Fruit fly (Drosophila melanogaster) S2 (cell line): ENCODE data around the gene CG13108.

Source experiments
- CG8478 ChIP-seq: fragments of >200 bp; optimal IDR thresholded peaks from 2 replicates; lab custom pipeline; 2018
- CTCF ChIP-seq, 2 experiments: fragments of >200 bp; optimal IDR thresholded peaks; 2 replicates each; lab custom pipeline; 2018

The CG13108 gene

DNA sequence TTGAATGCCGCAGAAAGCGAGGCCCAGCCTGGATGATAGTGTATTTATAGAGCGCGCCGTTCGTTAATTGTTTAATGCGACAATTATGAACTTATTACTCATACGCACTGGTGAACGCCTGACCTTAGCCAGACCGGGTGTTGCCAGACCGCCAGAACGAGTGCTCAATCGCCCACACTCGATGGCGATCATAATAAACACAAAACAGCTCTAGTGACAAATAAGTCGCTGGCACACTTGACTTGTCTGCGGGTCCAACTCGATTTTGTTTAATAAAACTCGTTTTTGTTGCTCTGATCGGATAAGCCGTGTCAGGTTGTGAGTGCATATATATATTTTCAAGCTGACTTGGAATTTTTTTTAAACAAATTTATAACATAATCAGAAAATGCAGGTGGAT lies 15.9 kb upstream of the CG13108 start:
- TF ChIP-seq CG8478 (lab: Kevin White, UChicago) (no peak), CTCF (optimal IDR thresholded peaks at IDR 0.05; lab: Kevin White, UChicago) (no peak)

DNA sequence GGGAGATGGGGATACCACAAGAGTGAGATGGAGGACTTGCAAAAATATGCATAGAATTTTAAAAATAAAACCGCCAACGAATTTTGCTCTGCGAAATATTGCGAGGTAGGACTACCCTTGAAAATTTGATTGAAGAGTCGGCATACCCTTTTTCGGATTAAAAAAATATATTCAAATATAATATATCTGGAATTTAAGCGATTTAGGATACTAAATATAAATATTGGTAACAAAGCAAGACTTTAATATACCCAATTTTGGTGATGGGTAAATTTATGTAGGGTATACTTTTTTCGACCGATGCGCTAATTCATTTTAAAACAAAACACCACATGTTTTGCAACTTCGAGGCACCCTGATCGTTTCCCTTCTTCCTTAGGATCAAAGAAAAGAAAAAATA lies 14.6 kb upstream of the CG13108 start:
- no peak for TF ChIP-seq CTCF (optimal IDR thresholded peaks at IDR 0.05; lab: Kevin White, UChicago)
- no peak for TF ChIP-seq CG8478 (lab: Kevin White, UChicago)

DNA sequence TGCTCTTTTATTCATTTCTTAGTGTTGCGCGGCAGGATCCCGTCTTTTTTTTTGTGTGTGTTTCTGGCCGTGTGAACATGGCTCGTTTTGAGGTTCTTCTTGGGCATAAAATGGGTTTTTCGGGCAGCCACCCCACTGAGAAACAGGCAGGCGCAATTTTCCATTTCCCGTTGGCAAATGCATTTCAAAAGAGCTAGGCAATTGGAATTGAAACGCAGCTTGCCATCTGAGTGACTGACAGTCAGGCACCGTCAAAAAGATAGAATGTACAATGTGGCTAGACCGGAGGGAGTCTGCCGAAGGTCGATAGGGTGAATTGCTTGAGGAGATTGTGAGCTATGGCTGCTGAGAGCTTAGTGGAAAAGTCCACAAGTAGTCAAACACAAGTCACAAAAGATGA lies 13.9 kb upstream of the CG13108 start:
- TF ChIP-seq CTCF (optimal IDR thresholded peaks at IDR 0.05; lab: Kevin White, UChicago) = no peak
- TF ChIP-seq CG8478 (lab: Kevin White, UChicago) = no peak

DNA sequence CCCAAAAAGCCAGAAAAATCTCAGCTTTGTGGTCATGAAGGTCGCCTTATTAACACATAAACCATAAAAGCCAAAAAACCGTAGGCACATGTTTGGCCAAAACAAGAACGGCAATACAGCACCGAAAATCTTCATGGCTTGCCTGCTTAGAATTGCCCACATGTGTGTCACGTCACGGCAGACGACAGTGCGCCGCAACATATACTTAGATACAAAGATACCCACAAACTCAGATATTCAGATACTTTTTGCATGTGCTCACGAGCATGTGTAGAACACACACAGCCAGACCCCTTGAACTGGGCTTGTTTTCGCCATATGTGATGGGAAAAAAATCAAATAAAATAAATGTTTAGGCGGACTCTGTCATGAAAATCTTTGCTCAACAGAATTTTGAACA lies 13.2 kb upstream of the CG13108 start:
- no peak for TF ChIP-seq CG8478 (lab: Kevin White, UChicago)
- TF ChIP-seq CTCF (optimal IDR thresholded peaks at IDR 0.05; lab: Kevin White, UChicago) = no peak

DNA sequence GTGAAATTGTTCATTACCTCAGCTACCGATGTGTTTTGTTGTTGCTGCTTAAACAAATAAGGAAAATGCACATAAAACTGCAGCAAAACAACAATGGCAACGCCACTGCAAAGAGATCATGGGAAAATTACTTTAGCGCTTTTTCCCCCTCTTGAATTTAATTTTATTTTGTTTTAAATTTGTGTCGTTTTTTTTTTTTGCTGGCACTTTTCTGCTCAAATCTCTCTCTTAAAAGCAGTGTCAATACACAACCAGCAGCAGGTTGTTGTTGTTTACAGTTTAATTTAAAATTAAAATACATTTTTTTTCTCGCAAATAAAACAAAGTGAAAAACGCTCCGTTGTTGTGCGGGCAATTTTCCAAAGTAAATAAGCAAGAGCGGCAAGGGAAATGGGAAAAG lies 6.3 kb upstream of the CG13108 start:
- no peak for TF ChIP-seq CTCF (optimal IDR thresholded peaks at IDR 0.05; lab: Kevin White, UChicago)
- no peak for TF ChIP-seq CG8478 (lab: Kevin White, UChicago)

DNA sequence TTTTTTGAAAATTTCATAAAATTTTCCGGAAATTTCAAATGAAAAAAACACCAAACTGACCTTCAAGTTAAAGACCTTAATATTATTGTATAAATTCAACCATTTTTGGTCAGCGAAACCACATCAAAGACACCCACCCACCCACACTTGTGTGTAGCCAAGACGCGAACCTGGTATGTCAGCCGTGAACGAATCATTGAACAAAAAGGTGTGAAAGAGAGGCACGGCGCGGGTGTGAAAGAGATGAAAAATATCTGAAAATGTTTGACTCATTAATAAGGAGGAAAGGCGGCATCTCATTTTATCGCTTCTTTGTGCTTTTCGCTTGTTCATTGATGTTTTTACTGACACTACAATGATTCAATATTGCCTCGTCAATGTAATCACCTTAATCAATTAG lies 5.7 kb upstream of the CG13108 start:
- TF ChIP-seq CG8478 (lab: Kevin White, UChicago) = no peak
- peak; percentile 49 to 60 for TF ChIP-seq CTCF (optimal IDR thresholded peaks at IDR 0.05; lab: Kevin White, UChicago)

DNA sequence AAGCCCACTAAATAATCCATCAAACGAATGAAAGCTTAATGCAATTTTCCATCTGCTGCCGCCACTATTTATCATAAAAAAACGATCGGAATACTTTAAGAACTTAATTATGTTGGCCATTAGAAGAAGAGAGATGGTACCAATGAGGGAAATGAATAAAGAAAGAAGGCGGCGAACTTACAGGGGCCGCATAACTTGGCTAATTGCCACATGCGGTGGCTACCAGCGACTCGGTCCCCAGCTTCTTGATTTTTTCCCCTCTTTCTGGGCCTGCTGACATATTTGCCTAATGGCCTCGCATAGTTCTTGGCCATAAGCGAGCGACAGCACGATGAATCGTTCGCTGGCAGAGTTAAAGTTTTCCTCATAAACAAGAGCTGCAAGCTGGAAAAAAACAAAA lies 3.9 kb upstream of the CG13108 start:
- TF ChIP-seq CG8478 (lab: Kevin White, UChicago) (no peak), CTCF (optimal IDR thresholded peaks at IDR 0.05; lab: Kevin White, UChicago) (no peak)

DNA sequence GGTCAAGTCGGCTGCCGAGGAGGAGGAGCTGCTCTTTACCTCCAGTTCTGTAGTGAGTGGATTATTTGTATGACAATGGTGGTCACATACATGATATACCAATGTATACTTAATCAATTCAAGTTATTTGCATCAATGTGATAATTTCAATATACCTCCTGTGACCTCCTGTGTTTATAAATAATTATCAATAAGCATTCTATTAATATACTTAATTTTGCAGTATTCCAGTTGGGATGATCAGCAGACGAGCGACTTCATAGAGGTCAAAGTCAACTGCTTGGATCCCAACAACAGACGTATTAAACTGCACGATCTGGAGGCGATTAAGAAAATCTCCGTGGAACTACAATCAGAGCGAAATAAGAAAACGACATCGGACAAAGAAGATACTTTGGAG lies 762 bp downstream of the CG13108 start:
- no peak for TF ChIP-seq CG8478 (lab: Kevin White, UChicago)
- no peak for TF ChIP-seq CTCF (optimal IDR thresholded peaks at IDR 0.05; lab: Kevin White, UChicago)

DNA sequence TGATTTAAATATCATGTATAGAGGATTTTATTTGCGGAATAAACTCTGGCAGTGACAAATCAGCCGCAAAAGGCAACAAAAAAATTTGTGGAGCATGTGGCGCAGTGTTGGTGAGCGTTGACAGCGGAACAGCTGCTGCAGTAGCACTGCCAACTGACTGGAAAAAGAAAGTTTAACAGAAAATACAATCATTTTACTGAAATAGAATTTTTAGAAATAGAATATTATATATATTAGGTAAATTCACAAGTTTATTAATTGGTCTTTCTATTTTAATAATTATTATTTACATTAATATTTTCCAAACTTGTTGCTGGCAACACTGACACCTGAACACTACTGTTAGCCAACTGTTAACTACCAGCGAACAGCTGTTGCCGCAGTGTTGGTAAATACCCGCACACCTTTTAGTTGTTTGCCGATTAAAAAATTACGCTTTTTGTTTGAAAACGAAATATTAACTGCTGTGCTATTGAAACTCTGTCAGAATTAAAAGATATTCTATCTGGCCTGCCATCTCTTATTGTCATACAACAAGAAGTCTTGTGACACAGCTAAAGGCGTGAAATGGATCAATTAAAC lies 2.5 kb downstream of the CG13108 start, which contains the start of the genes CG9586 and tai:
Gene CG9586, minus strand, starts transcription at position 116 of the 582 bp plus-strand sequence.
Gene tai, plus strand, starts transcription at position 380 of the 582 bp plus-strand sequence.
- TF ChIP-seq CG8478 (lab: Kevin White, UChicago) = no peak
- no peak for TF ChIP-seq CTCF (optimal IDR thresholded peaks at IDR 0.05; lab: Kevin White, UChicago)

DNA sequence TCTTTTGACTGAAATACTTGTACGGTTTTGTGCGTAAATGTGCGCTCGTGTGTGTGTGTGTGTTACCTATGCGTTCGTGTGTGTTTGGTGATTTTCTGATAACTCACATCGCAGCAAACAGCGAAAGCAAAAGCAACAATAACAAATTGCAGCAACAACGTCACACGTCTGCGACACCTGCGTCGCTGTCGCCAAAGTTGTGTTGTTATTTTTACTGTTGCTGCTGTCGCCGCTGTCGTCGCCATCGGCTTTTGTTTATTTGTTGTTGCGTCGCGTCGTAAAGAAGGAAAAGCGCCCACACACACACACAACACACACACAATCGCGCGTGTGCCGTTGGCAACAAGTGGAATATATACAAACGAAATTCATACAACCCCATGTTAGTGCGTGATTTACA lies 3.0 kb downstream of the CG13108 start:
- TF ChIP-seq CG8478 (lab: Kevin White, UChicago) (no peak), CTCF (optimal IDR thresholded peaks at IDR 0.05; lab: Kevin White, UChicago) (no peak)

DNA sequence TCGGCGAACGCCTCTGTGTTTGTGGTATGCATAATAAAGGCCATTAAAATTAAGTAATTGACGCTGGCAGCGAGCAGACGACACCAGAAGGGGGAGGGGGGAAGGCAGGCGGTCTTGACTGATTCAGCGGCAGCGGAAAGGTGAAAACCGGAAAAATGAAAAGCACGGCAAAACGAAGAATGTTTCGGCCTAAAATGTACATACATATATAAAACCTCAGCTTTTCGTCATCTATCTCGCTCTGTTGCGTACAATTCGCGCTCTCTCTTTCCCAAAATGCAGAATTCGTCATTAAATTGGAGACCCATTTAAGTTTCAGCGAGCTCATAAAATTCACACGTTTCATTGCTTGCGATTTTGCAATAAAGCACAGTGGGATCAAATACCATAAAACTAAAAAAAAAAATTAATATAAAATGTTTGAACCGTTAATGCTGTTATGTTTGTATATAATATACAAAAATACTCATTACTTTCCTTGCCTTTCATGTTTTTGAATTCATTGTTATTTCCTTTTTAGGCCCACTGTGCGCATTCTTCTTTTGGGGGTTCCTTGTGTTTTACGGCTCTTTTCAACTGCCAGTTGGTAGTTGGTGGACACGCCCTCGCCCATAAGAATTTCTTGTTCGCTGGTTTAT lies 4.1 kb downstream of the CG13108 start:
- TF ChIP-seq CG8478 (lab: Kevin White, UChicago) = no peak
- no peak for TF ChIP-seq CTCF (optimal IDR thresholded peaks at IDR 0.05; lab: Kevin White, UChicago)

DNA sequence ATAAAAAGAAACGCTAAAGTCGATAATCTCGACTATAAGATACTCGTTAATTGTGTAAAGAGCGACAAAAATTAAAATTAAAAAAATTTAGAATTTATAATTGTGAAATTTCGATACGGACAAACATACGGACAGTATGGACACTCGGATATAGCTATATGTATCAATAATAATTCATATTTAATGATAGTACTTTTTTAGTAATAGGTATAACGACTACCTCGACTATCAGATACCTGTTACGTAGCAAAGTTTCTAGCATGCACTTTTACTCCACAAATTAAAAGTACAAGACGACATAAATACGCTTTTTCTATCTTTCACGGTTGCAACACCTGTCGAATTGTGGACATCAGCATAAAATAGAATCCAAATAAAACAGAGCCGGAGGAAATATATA lies 8.8 kb downstream of the CG13108 start:
- TF ChIP-seq CG8478 (lab: Kevin White, UChicago) (no peak), CTCF (optimal IDR thresholded peaks at IDR 0.05; lab: Kevin White, UChicago) (no peak)

DNA sequence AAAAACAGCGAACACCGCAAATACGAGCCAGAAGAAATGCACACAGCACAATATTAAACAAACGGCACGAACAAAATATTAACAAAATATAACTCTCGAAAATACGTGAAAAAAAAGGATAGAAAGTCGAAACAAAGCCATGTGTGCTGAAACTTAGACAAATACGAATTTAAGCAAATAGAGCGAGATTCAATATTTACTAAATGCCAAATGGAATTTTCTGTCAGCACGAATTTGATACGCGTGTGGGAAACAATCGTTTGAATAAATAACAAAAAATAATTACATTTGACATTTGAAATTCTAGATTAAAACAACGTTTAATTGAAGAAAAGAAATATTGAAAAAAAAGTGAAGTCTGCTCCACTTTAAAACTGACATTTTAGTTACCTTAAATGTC lies 9.3 kb downstream of the CG13108 start:
- TF ChIP-seq CG8478 (lab: Kevin White, UChicago) (no peak), CTCF (optimal IDR thresholded peaks at IDR 0.05; lab: Kevin White, UChicago) (no peak)

DNA sequence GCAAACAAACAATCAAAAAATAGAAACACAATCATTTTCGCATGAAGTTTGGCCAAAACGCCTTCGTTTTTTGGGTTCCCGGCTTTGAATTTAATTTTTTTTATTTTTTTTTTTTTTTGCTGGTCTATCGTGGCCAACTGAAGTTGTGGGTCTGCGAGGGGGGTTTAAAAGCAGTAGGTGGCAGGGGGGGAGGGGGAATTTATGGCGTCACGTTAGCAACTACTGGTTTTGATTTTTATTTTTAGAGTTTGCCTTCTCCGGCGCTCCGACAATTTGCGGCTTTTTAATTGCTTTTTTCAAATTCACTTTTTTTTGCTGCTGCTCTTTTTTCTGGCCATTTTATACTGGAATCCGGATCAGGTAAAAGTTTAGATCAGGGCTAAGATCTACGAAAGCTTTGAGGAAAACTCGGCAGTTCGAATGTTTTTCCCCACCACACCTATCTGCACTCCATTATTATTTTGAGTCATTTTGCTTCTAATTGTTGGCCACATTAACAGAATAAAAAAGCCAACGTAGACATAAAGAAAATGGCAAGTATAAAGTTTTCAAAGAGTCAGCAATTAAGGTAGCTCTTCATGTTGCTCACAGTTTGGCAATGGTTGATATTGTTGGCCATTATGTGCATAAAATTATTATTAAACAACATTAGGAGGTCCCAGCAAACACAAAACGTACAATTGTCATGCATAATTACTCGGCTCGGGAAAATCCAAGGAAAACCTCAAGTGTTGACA lies 10.0 kb downstream of the CG13108 start:
- TF ChIP-seq CG8478 (lab: Kevin White, UChicago) (no peak), CTCF (optimal IDR thresholded peaks at IDR 0.05; lab: Kevin White, UChicago) (no peak)

DNA sequence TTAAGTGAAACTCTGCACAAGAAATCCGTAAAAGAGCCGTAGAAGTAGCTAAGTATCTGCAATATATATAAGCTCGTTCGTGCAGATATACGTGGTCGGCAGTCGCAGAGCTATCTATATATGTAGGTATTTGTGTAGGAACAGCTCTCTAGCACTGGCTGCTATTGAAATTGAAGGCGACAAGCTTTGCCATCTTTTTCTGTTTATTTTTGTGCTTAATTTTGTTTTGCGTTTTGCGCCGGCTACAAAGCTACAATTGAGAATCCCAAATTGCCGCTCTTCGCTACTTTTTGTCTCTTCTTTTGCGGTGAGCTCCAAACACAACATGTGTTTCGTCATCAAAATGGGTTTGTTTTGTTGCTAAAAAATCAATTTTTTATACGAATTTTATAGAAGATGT lies 11.1 kb downstream of the CG13108 start:
- TF ChIP-seq CG8478 (lab: Kevin White, UChicago) (no peak), CTCF (optimal IDR thresholded peaks at IDR 0.05; lab: Kevin White, UChicago) (no peak)
